Fruit fly (Drosophila melanogaster) whole organism, pupa: Measurements from ENCODE around the gene nullo.

ENCODE experiments used
- CG13204 ChIP-seq: fragments of 200-800 bp; sonication (Bioruptor generic); optimal IDR thresholded peaks from 2 replicates; lab custom pipeline; 2018; ENCODE audit warnings: missing biosample characterization, mild to moderate bottlenecking, missing genetic modification characterization, moderate library complexity
- CG14655 ChIP-seq: fragments of 200-800 bp; sonication (Bioruptor generic); optimal IDR thresholded peaks from 3 replicates; lab custom pipeline; 2017; ENCODE audit warnings: mild to moderate bottlenecking, missing biosample characterization, missing genetic modification reagents, missing genetic modification characterization
- CG15710 ChIP-seq: fragments of 200-800 bp; sonication (Bioruptor generic); optimal IDR thresholded peaks from 2 replicates; lab custom pipeline; 2018; ENCODE audit warnings: missing biosample characterization, mild to moderate bottlenecking, missing genetic modification characterization, moderate library complexity
- CG32121 ChIP-seq: fragments of 200-800 bp; sonication (Bioruptor generic); IDR thresholded peaks from 2 replicates; pipeline ENCODE4 v1.3.6; 2022; ENCODE audit warnings: missing biosample characterization, missing genetic modification characterization
- CG8159 ChIP-seq: fragments of 200-800 bp; sonication (Bioruptor generic); optimal IDR thresholded peaks from 3 replicates; lab custom pipeline; 2018; ENCODE audit warnings: missing biosample characterization, mild to moderate bottlenecking, missing genetic modification characterization, moderate library complexity
- CG8301 ChIP-seq: fragments of 200-800 bp; sonication (Bioruptor generic); optimal IDR thresholded peaks from 2 replicates; lab custom pipeline; 2018; ENCODE audit warnings: missing biosample characterization, mild to moderate bottlenecking, missing genetic modification characterization
- D1 ChIP-seq: fragments of 200-800 bp; sonication (Bioruptor generic); optimal IDR thresholded peaks from 2 replicates; lab custom pipeline; 2018; ENCODE audit warnings: missing biosample characterization, mild to moderate bottlenecking, missing genetic modification characterization, moderate library complexity
- EcR ChIP-seq: fragments of 200-800 bp; sonication (Bioruptor generic); optimal IDR thresholded peaks from 3 replicates; lab custom pipeline; 2019; ENCODE audit warnings: missing biosample characterization, missing genetic modification characterization, mild to moderate bottlenecking, moderate library complexity, missing genetic modification reagents
- Ets98B ChIP-seq: fragments of 200-800 bp; sonication (Bioruptor generic); IDR thresholded peaks from 2 replicates; pipeline ENCODE4 v1.3.6; 2022; ENCODE audit warnings: missing biosample characterization, missing genetic modification characterization
- Snoo ChIP-seq: fragments of 200-800 bp; sonication (Bioruptor generic); optimal IDR thresholded peaks from 3 replicates; lab custom pipeline; 2017; ENCODE audit warnings: missing biosample characterization, mild to moderate bottlenecking, missing genetic modification characterization, inconsistent platforms
- fd96Ca ChIP-seq: fragments of 200-800 bp; sonication (Bioruptor generic); IDR thresholded peaks from 3 replicates; pipeline ENCODE4 v1.3.6; 2022; ENCODE audit warnings: missing biosample characterization, missing genetic modification characterization
- gl ChIP-seq: fragments of 200-800 bp; sonication (Bioruptor generic); optimal IDR thresholded peaks from 2 replicates; lab custom pipeline; 2018; ENCODE audit warnings: missing biosample characterization, mild to moderate bottlenecking, missing genetic modification characterization
- rn ChIP-seq: fragments of 200-800 bp; sonication (Bioruptor generic); IDR thresholded peaks from 2 replicates; pipeline ENCODE4 v1.3.6; 2022; ENCODE audit warnings: missing biosample characterization, missing genetic modification characterization

DNA sequence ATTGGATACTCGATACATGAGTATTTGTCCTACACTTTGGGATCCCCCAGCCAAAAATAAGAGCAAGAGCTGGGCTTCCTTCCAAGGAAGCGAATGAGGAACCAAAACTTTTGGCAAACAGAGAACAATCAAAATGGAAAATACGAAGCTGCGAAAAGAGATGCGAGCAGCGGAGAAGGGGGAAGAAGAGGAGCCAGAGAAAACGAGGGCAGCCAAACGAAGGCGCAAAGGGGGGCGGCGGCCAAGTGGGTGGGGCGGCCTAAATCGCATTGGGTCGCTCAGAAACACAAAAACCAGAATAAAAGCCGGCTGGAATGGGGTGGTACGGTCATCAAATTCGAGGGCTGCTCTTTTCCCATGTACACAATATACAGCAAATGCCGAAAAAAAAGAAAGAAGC lies 44.9 kb downstream of the nullo start:
- TF ChIP-seq Ets98B (GFP tag; lab: Robert Waterston, UW), result no peak
- TF ChIP-seq CG14655 (GFP tag; lab: Kevin White, UChicago), result no peak
- TF ChIP-seq CG8159 (tag; lab: Kevin White, UChicago), result no peak
- TF ChIP-seq CG32121, result no peak
- no peak for TF ChIP-seq D1 (tag; lab: Kevin White, UChicago)
- no peak for TF ChIP-seq CG15710 (tag; lab: Kevin White, UChicago)
- no peak for TF ChIP-seq gl (tag; lab: Kevin White, UChicago)
- TF ChIP-seq CG8301 (tag; lab: Kevin White, UChicago), result no peak
- no peak for TF ChIP-seq fd96Ca (GFP tag; lab: Robert Waterston, UW)
- no peak for TF ChIP-seq Snoo (tag; lab: Kevin White, UChicago)
- no peak for TF ChIP-seq EcR (GFP tag; lab: Kevin White, UChicago)
- TF ChIP-seq CG13204 (GFP tag; lab: Kevin White, UChicago), result no peak
- no peak for TF ChIP-seq rn (GFP tag; lab: Robert Waterston, UW)
